Worm (Caenorhabditis elegans): Measurements from ENCODE around the gene Y17G7B.23.
A peak's percentile ranks its signal among the peaks of the same experiment; 100 is the strongest.

The Y17G7B.23 gene

DNA sequence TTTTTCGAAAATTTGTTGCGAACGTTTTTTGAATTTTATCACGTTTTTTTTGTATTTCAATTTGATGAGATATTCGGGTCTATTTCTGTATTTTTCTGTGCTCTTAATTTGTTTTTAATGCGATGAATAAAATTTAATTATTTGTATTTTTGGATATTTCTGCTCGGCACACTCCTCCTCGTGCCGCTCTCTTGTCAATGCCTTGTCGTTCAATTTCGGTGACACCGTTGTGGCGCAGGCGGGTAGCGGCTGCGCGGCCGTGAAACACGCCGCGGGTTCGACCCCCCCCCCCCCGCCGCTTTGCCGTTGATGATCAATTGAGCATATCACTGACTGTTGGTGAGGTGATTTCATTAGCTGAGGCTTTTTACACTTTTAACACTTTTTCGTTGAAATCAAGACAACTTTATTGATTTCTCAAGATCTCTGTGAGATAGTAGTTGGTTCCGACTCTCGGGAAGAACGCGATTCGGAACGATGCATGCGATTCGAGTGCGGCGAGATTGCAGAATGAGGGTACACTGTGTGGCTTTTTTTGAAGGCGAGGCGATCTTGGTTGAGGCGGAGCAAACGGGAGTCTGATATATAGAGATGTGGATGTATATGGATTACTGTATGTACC, 38.3 kb upstream of the Y17G7B.23 start (continued):
- TF ChIP-seq ZK337.2 (GFP tag; IDR thresholded peaks at IDR 0.05) (peak; percentile 89), madf-5 (GFP tag; IDR thresholded peaks at IDR 0.05) (peak; percentile 98 to 99), lin-1 (GFP tag; IDR thresholded peaks at IDR 0.05) (peak; percentile 97), ces-1 (GFP tag; optimal IDR thresholded peaks at IDR 0.05) (no peak), mdt-29 (GFP tag; IDR thresholded peaks at IDR 0.05) (peak; percentile 88), mes-2 (tag; optimal IDR thresholded peaks at IDR 0.05; ENCODE audit: poor library complexity, severe bottlenecking) (peak; percentile 92), spr-1 (tag; optimal IDR thresholded peaks at IDR 0.05) (peak; percentile 93), ceh-28 (tag; optimal IDR thresholded peaks at IDR 0.05) (no peak), unc-62 (GFP tag; optimal IDR thresholded peaks at IDR 0.05 in 1 of 2) (peak in 1 of 2 experiments; percentile 73), unc-62 (tag; optimal IDR thresholded peaks at IDR 0.05) (no peak), attf-4 (tag; optimal IDR thresholded peaks at IDR 0.05) (peak; percentile 57), zag-1 (tag; optimal IDR thresholded peaks at IDR 0.05) (no peak), skn-1 (tag; optimal IDR thresholded peaks at IDR 0.05) (no peak), snpc-1.2 (GFP tag; IDR thresholded peaks at IDR 0.05) (peak; percentile 94), mxl-3 (GFP tag; optimal IDR thresholded peaks at IDR 0.05) (peak; percentile 84), Y75B8A.6 (GFP tag; IDR thresholded peaks at IDR 0.05) (peak; percentile 97), nhr-76 (tag; optimal IDR thresholded peaks at IDR 0.05) (no peak), fkh-10 (GFP tag; optimal IDR thresholded peaks at IDR 0.05) (no peak), Y5F2A.4 (GFP tag; optimal IDR thresholded peaks at IDR 0.05) (peak; percentile 98), aha-1 (tag) (peak; percentile 87), snpc-4 (tag; optimal IDR thresholded peaks at IDR 0.05) (no peak), daf-19 (GFP tag; conservative IDR thresholded peaks at IDR 0.05) (no peak), ceh-44 (GFP tag; IDR thresholded peaks at IDR 0.05) (peak; percentile 98), ama-1 (optimal IDR thresholded peaks at IDR 0.05) (no peak), zfp-3 (GFP tag; conservative IDR thresholded peaks at IDR 0.05) (peak; percentile 89), dmd-6 (GFP tag; IDR thresholded peaks at IDR 0.05) (peak; percentile 86), nhr-6 (tag; optimal IDR thresholded peaks at IDR 0.05) (peak; percentile 40), tra-1 (GFP tag; IDR thresholded peaks at IDR 0.05) (peak; percentile 96), pha-4 (GFP tag; IDR thresholded peaks at IDR 0.05) (peak; percentile 99), pha-4 (tag; optimal IDR thresholded peaks at IDR 0.05) (no peak), dpl-1 (GFP tag; optimal IDR thresholded peaks at IDR 0.05) (peak; percentile 32), nhr-48 (tag; optimal IDR thresholded peaks at IDR 0.05) (peak; percentile 84), set-16 (GFP tag; IDR thresholded peaks at IDR 0.05) (peak; percentile 100), ceh-82 (tag; optimal IDR thresholded peaks at IDR 0.05) (no peak), ceh-20 (GFP tag; IDR thresholded peaks at IDR 0.05) (peak; percentile 89), hlh-30 (tag; optimal IDR thresholded peaks at IDR 0.05; ENCODE audit: insufficient read depth) (peak; percentile 71), egl-43 (GFP tag; IDR thresholded peaks at IDR 0.05) (peak; percentile 100), lsy-2 (tag; optimal IDR thresholded peaks at IDR 0.05) (peak; percentile 11 to 56), F26F4.8 (GFP tag; conservative IDR thresholded peaks at IDR 0.05) (peak; percentile 100), F44E2.7 (GFP tag; IDR thresholded peaks at IDR 0.05) (peak; percentile 99), nhr-102 (tag; optimal IDR thresholded peaks at IDR 0.05) (peak; percentile 88), R02D3.7 (tag; optimal IDR thresholded peaks at IDR 0.05) (peak; percentile 45), F37D6.2 (tag; optimal IDR thresholded peaks at IDR 0.05) (peak; percentile 83), rbr-2 (tag; optimal IDR thresholded peaks at IDR 0.05) (peak; percentile 90), vab-7 (GFP tag; IDR thresholded peaks at IDR 0.05) (peak; percentile 99), T20F7.1 (GFP tag; optimal IDR thresholded peaks at IDR 0.05) (peak; percentile 84), ceh-62 (tag; optimal IDR thresholded peaks at IDR 0.05) (no peak), ZK546.5 (tag; optimal IDR thresholded peaks at IDR 0.05) (no peak), lin-29 (GFP tag; IDR thresholded peaks at IDR 0.05) (peak; percentile 85), saeg-2 (GFP tag; IDR thresholded peaks at IDR 0.05) (peak; percentile 94), daf-16 (GFP tag; optimal IDR thresholded peaks at IDR 0.05) (peak; percentile 85 to 98), daf-16 (tag; optimal IDR thresholded peaks at IDR 0.05) (peak; percentile 52)

Data from whole organism, L4 larva.